Fruit fly (Drosophila melanogaster): Measurements from ENCODE around the gene CG14408.
A peak's percentile ranks its signal among the peaks of the same experiment; 100 is the strongest.

The CG14408 gene

dm6 chrX:14805646-14806045 is 26.2 kb downstream of the CG14408 start (continued):
- no peak for TF ChIP-seq CG16813 (GFP tag; IDR thresholded peaks at IDR 0.05; ENCODE audit: partially characterized antibody)
- TF ChIP-seq CG7987 (GFP tag; optimal IDR thresholded peaks at IDR 0.05): no peak
- TF ChIP-seq trh (GFP tag; optimal IDR thresholded peaks at IDR 0.05): no peak
- peak; percentile 35 for TF ChIP-seq nmo (GFP tag; optimal IDR thresholded peaks at IDR 0.05)
- TF ChIP-seq Opbp (GFP tag; IDR thresholded peaks at IDR 0.05; ENCODE audit: partially characterized antibody): no peak
- TF ChIP-seq HmgZ (tag; optimal IDR thresholded peaks at IDR 0.05): no peak
- TF ChIP-seq CG6791 (GFP tag; IDR thresholded peaks at IDR 0.05; ENCODE audit: partially characterized antibody): no peak
- TF ChIP-seq corto (GFP tag; optimal IDR thresholded peaks at IDR 0.05): no peak
- no peak for TF ChIP-seq chm (GFP tag; IDR thresholded peaks at IDR 0.05)
- TF ChIP-seq sens (GFP tag): peak; percentile 90
- TF ChIP-seq CG17802 (tag; optimal IDR thresholded peaks at IDR 0.05): no peak
- TF ChIP-seq bab2 (GFP tag; optimal IDR thresholded peaks at IDR 0.05): peak; percentile 23
- no peak for TF ChIP-seq prd (optimal IDR thresholded peaks at IDR 0.05)
- peak; percentile 24; the same call in 1 of the 3 replicates for TF ChIP-seq prd (GFP tag; IDR thresholded peaks at IDR 0.05)
- peak in 1 of 3 experiments; percentile 11 for TF ChIP-seq lola (GFP tag; optimal IDR thresholded peaks at IDR 0.05)
- TF ChIP-seq CG9932 (GFP tag; IDR thresholded peaks at IDR 0.05): no peak
- TF ChIP-seq CG14710 (tag; optimal IDR thresholded peaks at IDR 0.05): peak; percentile 7
- peak; percentile 48 for TF ChIP-seq CG1603 (tag; optimal IDR thresholded peaks at IDR 0.05)
- TF ChIP-seq CG10979 (tag; optimal IDR thresholded peaks at IDR 0.05): peak; percentile 29
- TF ChIP-seq unc-4 (GFP tag; IDR thresholded peaks at IDR 0.05; ENCODE audit: partially characterized antibody): no peak
- TF ChIP-seq Blimp-1 (GFP tag; optimal IDR thresholded peaks at IDR 0.05): peak; percentile 49
- no peak for TF ChIP-seq CG14860 (GFP tag; IDR thresholded peaks at IDR 0.05; ENCODE audit: partially characterized antibody)
- no peak for TF ChIP-seq jing (GFP tag; optimal IDR thresholded peaks at IDR 0.05)
- no peak for TF ChIP-seq scrt (GFP tag; optimal IDR thresholded peaks at IDR 0.05)
- peak; percentile 1 for TF ChIP-seq lbe (GFP tag; optimal IDR thresholded peaks at IDR 0.05)
- TF ChIP-seq fd96Cb (tag; optimal IDR thresholded peaks at IDR 0.05): peak; percentile 13
- TF ChIP-seq CG2889 (GFP tag; IDR thresholded peaks at IDR 0.05): no peak
- TF ChIP-seq CG3847 (GFP tag; IDR thresholded peaks at IDR 0.05): no peak
- no peak for TF ChIP-seq lmd (GFP tag; IDR thresholded peaks at IDR 0.05)
- TF ChIP-seq gem (tag; optimal IDR thresholded peaks at IDR 0.05): peak; percentile 37
- TF ChIP-seq fd102C (GFP tag; optimal IDR thresholded peaks at IDR 0.05): no peak
- no peak for TF ChIP-seq CG15269 (tag; optimal IDR thresholded peaks at IDR 0.05)
- 0 out of 2 replicates have a peak, but pooled peaks have one; percentile 9 for TF ChIP-seq CG6689 (GFP tag; IDR thresholded peaks at IDR 0.05)
- peak; percentile 9 for TF ChIP-seq dmrt99B (tag; optimal IDR thresholded peaks at IDR 0.05)
- no peak for TF ChIP-seq CG1832 (GFP tag; optimal IDR thresholded peaks at IDR 0.05)
- peak; percentile 32 for TF ChIP-seq CG11504 (tag; optimal IDR thresholded peaks at IDR 0.05)
- TF ChIP-seq CG18262 (tag; optimal IDR thresholded peaks at IDR 0.05): peak; percentile 32
- no peak for TF ChIP-seq GATAe (GFP tag; conservative IDR thresholded peaks at IDR 0.05)
- TF ChIP-seq luna (GFP tag; optimal IDR thresholded peaks at IDR 0.05): no peak
- peak; percentile 10 for TF ChIP-seq ewg (GFP tag; optimal IDR thresholded peaks at IDR 0.05)
- no peak for TF ChIP-seq hb (GFP tag; IDR thresholded peaks at IDR 0.05; ENCODE audit: partially characterized antibody)
- TF ChIP-seq unpg (GFP tag; optimal IDR thresholded peaks at IDR 0.05): peak; percentile 22
- TF ChIP-seq CG31388 (GFP tag; optimal IDR thresholded peaks at IDR 0.05): no peak
- peak; percentile 68 for TF ChIP-seq grau (tag; optimal IDR thresholded peaks at IDR 0.05)
- peak; percentile 13 for TF ChIP-seq fd64A (GFP tag; optimal IDR thresholded peaks at IDR 0.05)
- TF ChIP-seq ATbp (GFP tag; optimal IDR thresholded peaks at IDR 0.05): peak; percentile 52
- no peak for TF ChIP-seq Sox102F (GFP tag; optimal IDR thresholded peaks at IDR 0.05)
- TF ChIP-seq CG17359 (tag; optimal IDR thresholded peaks at IDR 0.05): peak; percentile 18
- TF ChIP-seq ci (GFP tag; IDR thresholded peaks at IDR 0.05): peak; percentile 64; the same call in 1 of the 3 replicates

All from whole organism, embryonic.